Worm (Caenorhabditis elegans) whole organism, late embryonic: ENCODE data around the gene asna-1.
A peak's percentile ranks its signal among the peaks of the same experiment; 100 is the strongest.

Experiments
- C08G9.2 ChIP-seq: sonication (generic microtip); optimal IDR thresholded peaks from 2 replicates; lab custom pipeline; 2016; ENCODE audit warnings: mild to moderate bottlenecking, missing genetic modification characterization, moderate library complexity, missing compliant biosample characterization
- C38D4.7 ChIP-seq: fragments of 200-800 bp; sonication (Bioruptor generic); optimal IDR thresholded peaks from 2 replicates; lab custom pipeline; 2018; ENCODE audit warnings: mild to moderate bottlenecking, missing genetic modification characterization, moderate library complexity, missing compliant biosample characterization
- F13H6.1 ChIP-seq: sonication (generic microtip); optimal IDR thresholded peaks from 2 replicates; lab custom pipeline; 2016; ENCODE audit warnings: missing genetic modification characterization, missing compliant biosample characterization
- K09A11.1 ChIP-seq: sonication (generic microtip); optimal IDR thresholded peaks from 2 replicates; lab custom pipeline; 2017; ENCODE audit warnings: antibody characterized with exemption, mild to moderate bottlenecking, missing genetic modification characterization, missing compliant biosample characterization; ENCODE audit not compliant: insufficient read depth
- T23F11.4 ChIP-seq: fragments of 200-800 bp; sonication (Bioruptor generic); optimal IDR thresholded peaks from 2 replicates; lab custom pipeline; 2018; ENCODE audit warnings: mild to moderate bottlenecking, missing genetic modification characterization, missing compliant biosample characterization
- Y22D7AL.16 ChIP-seq: sonication (generic microtip); optimal IDR thresholded peaks from 2 replicates; lab custom pipeline; 2016; ENCODE audit warnings: missing genetic modification characterization, missing compliant biosample characterization
- ahr-1 ChIP-seq: sonication (generic microtip); optimal IDR thresholded peaks from 2 replicates; lab custom pipeline; 2016; ENCODE audit warnings: missing genetic modification characterization, missing compliant biosample characterization
- ama-1 ChIP-seq: fragments of 150-350 bp; optimal IDR thresholded peaks from 2 replicates; lab custom pipeline; 2014
- ceh-14 ChIP-seq: sonication (generic microtip); optimal IDR thresholded peaks from 2 replicates; lab custom pipeline; 2016; ENCODE audit warnings: missing genotype, missing genetic modification characterization, missing compliant biosample characterization
- ceh-18 ChIP-seq: sonication (generic microtip); optimal IDR thresholded peaks from 2 replicates; lab custom pipeline; 2016; ENCODE audit warnings: missing genetic modification characterization, missing compliant biosample characterization
- ceh-19 ChIP-seq: fragments of 200-800 bp; sonication (Bioruptor generic); optimal IDR thresholded peaks from 2 replicates; lab custom pipeline; 2018; ENCODE audit warnings: mild to moderate bottlenecking, missing genetic modification characterization, missing compliant biosample characterization
- ceh-2 ChIP-seq: sonication (generic microtip); optimal IDR thresholded peaks from 2 replicates; lab custom pipeline; 2016; ENCODE audit warnings: missing genotype, missing genetic modification characterization, missing compliant biosample characterization
- ceh-30 ChIP-seq: fragments of 150-350 bp; optimal IDR thresholded peaks from 2 replicates; lab custom pipeline; 2014; ENCODE audit warnings: missing biosample characterization, missing genetic modification characterization
- ceh-31 ChIP-seq: sonication (generic microtip); optimal IDR thresholded peaks from 2 replicates; lab custom pipeline; 2016; ENCODE audit warnings: missing genetic modification characterization, missing compliant biosample characterization
- ceh-34 ChIP-seq: sonication (generic microtip); optimal IDR thresholded peaks from 2 replicates; lab custom pipeline; 2016; ENCODE audit warnings: mild to moderate bottlenecking, missing genetic modification characterization, missing compliant biosample characterization
- ceh-48 ChIP-seq: sonication (generic microtip); optimal IDR thresholded peaks from 2 replicates; lab custom pipeline; 2016; ENCODE audit warnings: missing genetic modification characterization, inconsistent platforms, missing compliant biosample characterization
- ceh-6 ChIP-seq: fragments of 200-800 bp; sonication (Bioruptor generic); optimal IDR thresholded peaks from 2 replicates; lab custom pipeline; 2018; ENCODE audit warnings: mild to moderate bottlenecking, missing genetic modification characterization, missing compliant biosample characterization
- dmd-4 ChIP-seq: sonication (generic microtip); optimal IDR thresholded peaks from 2 replicates; lab custom pipeline; 2016; ENCODE audit warnings: borderline replicate concordance, missing genetic modification characterization, missing compliant biosample characterization
- ets-4 ChIP-seq: sonication (generic microtip); optimal IDR thresholded peaks from 2 replicates; lab custom pipeline; 2016; ENCODE audit warnings: missing genetic modification characterization, missing compliant biosample characterization
- eyg-1 ChIP-seq: sonication (generic microtip); optimal IDR thresholded peaks from 2 replicates; lab custom pipeline; 2016; ENCODE audit warnings: missing genotype, missing genetic modification characterization, missing compliant biosample characterization
- fkh-10 ChIP-seq: fragments of 150-350 bp; optimal IDR thresholded peaks from 2 replicates; lab custom pipeline; 2014; ENCODE audit warnings: missing biosample characterization, missing genetic modification reagents, missing genetic modification characterization
- fkh-6 ChIP-seq: sonication (generic microtip); optimal IDR thresholded peaks from 2 replicates; lab custom pipeline; 2016; ENCODE audit warnings: missing genetic modification characterization, missing compliant biosample characterization
- gmeb-2 ChIP-seq: sonication (generic microtip); optimal IDR thresholded peaks from 2 replicates; lab custom pipeline; 2016; ENCODE audit warnings: missing genetic modification characterization, inconsistent platforms, missing compliant biosample characterization
- hlh-13 ChIP-seq: fragments of 200-800 bp; sonication (Bioruptor generic); optimal IDR thresholded peaks from 2 replicates; lab custom pipeline; 2018; ENCODE audit warnings: mild to moderate bottlenecking, missing genetic modification characterization, missing compliant biosample characterization
- hlh-15 ChIP-seq: sonication (generic microtip); optimal IDR thresholded peaks from 2 replicates; lab custom pipeline; 2016; ENCODE audit warnings: missing genetic modification characterization, missing compliant biosample characterization
- hlh-6 ChIP-seq: sonication (generic microtip); optimal IDR thresholded peaks from 2 replicates; lab custom pipeline; 2016; ENCODE audit warnings: missing genotype, missing genetic modification characterization, missing compliant biosample characterization
- mec-3 ChIP-seq: sonication (generic microtip); optimal IDR thresholded peaks from 2 replicates; lab custom pipeline; 2016; ENCODE audit warnings: borderline replicate concordance, missing genetic modification characterization, missing compliant biosample characterization
- nfya-1 ChIP-seq: sonication (generic microtip); optimal IDR thresholded peaks from 2 replicates; lab custom pipeline; 2017; ENCODE audit warnings: missing genetic modification characterization, mild to moderate bottlenecking, missing compliant biosample characterization, antibody characterized with exemption, moderate library complexity
- nhr-11 ChIP-seq: fragments of 150-350 bp; optimal IDR thresholded peaks from 2 replicates; lab custom pipeline; 2014; ENCODE audit warnings: missing biosample characterization, missing genetic modification characterization
- nhr-232 ChIP-seq: sonication (generic microtip); optimal IDR thresholded peaks from 2 replicates; lab custom pipeline; 2016; ENCODE audit warnings: missing genetic modification characterization, missing compliant biosample characterization
- odd-2 ChIP-seq: sonication (generic microtip); optimal IDR thresholded peaks from 2 replicates; lab custom pipeline; 2017; ENCODE audit warnings: antibody characterized with exemption, mild to moderate bottlenecking, missing genetic modification characterization, missing compliant biosample characterization
- pat-9 ChIP-seq: fragments of 200-800 bp; sonication (Bioruptor generic); optimal IDR thresholded peaks from 2 replicates; lab custom pipeline; 2018; ENCODE audit warnings: mild to moderate bottlenecking, missing genetic modification characterization, moderate library complexity, missing compliant biosample characterization
- pha-2 ChIP-seq: sonication (generic microtip); optimal IDR thresholded peaks from 2 replicates; lab custom pipeline; 2017; ENCODE audit warnings: mild to moderate bottlenecking, missing genetic modification characterization, missing compliant biosample characterization
- pha-4 ChIP-seq: fragments of 150-350 bp; optimal IDR thresholded peaks from 2 replicates; lab custom pipeline; 2018; ENCODE audit warnings: missing biosample characterization, missing genetic modification reagents, missing genetic modification characterization
- ref-2 ChIP-seq: sonication (generic microtip); optimal IDR thresholded peaks from 2 replicates; lab custom pipeline; 2016; ENCODE audit warnings: missing genetic modification characterization, missing compliant biosample characterization
- rnt-1 ChIP-seq: sonication (generic microtip); optimal IDR thresholded peaks from 2 replicates; lab custom pipeline; 2016; ENCODE audit warnings: missing genetic modification characterization, missing compliant biosample characterization
- sdc-2 ChIP-seq: sonication (generic microtip); optimal IDR thresholded peaks from 2 replicates; lab custom pipeline; 2016; ENCODE audit warnings: missing genotype, missing genetic modification characterization, missing compliant biosample characterization
- sox-2 ChIP-seq: fragments of 200-800 bp; sonication (Bioruptor generic); IDR thresholded peaks from 2 replicates; pipeline ENCODE4 v1.3.6; 2022; ENCODE audit warnings: missing genetic modification reagents, missing genetic modification characterization, missing compliant biosample characterization
- syd-9 ChIP-seq: sonication (generic microtip); optimal IDR thresholded peaks from 2 replicates; lab custom pipeline; 2016; ENCODE audit warnings: mild to moderate bottlenecking, missing genetic modification characterization, moderate library complexity, missing compliant biosample characterization
- tbx-2 ChIP-seq: sonication (generic microtip); optimal IDR thresholded peaks from 2 replicates; lab custom pipeline; 2016; ENCODE audit warnings: missing genetic modification characterization, missing compliant biosample characterization
- tbx-7 ChIP-seq: sonication (generic microtip); optimal IDR thresholded peaks from 2 replicates; lab custom pipeline; 2016; ENCODE audit warnings: missing genotype, missing genetic modification characterization, missing compliant biosample characterization
- unc-55 ChIP-seq: sonication (generic microtip); optimal IDR thresholded peaks from 2 replicates; lab custom pipeline; 2017; ENCODE audit warnings: missing biosample characterization, missing genetic modification reagents, missing genetic modification characterization
- zip-5 ChIP-seq: sonication (generic microtip); optimal IDR thresholded peaks from 2 replicates; lab custom pipeline; 2016; ENCODE audit warnings: missing genetic modification characterization, missing compliant biosample characterization

The asna-1 gene

ce11 chrIII:8858482-8858881 is 36.4 kb upstream of the asna-1 start:
- TF ChIP-seq nhr-11 (no peak), sox-2 (no peak), C08G9.2 (tag; lab: Kevin White, UChicago) (no peak), tbx-7 (tag; lab: Kevin White, UChicago) (no peak), ceh-6 (GFP tag; lab: Kevin White, UChicago) (no peak)
- TF ChIP-seq, all 69 proteins: peak for 0

ce11 chrIII:8865294-8865766 is 29.6 kb upstream of the asna-1 start:
- peak; percentile 66 for TF ChIP-seq ets-4 (tag; lab: Kevin White, UChicago)
- TF ChIP-seq pat-9 (tag; lab: Kevin White, UChicago): peak; percentile 46
- peak; percentile 17 for TF ChIP-seq unc-55 (GFP tag; lab: Kevin White, UChicago)
- TF ChIP-seq fkh-6 (tag; lab: Kevin White, UChicago): peak; percentile 3
- TF ChIP-seq nhr-232 (tag; lab: Kevin White, UChicago): no peak
- peak; percentile 73 for TF ChIP-seq ref-2 (tag; lab: Kevin White, UChicago)
- peak; percentile 65 for TF ChIP-seq dmd-4
- TF ChIP-seq pha-4 (tag; lab: Kevin White, UChicago): no peak
- no peak for TF ChIP-seq ceh-48 (tag; lab: Kevin White, UChicago)
- TF ChIP-seq tbx-7 (tag; lab: Kevin White, UChicago): no peak
- TF ChIP-seq hlh-15 (tag; lab: Kevin White, UChicago): no peak
- TF ChIP-seq zip-5 (tag; lab: Kevin White, UChicago): no peak
- peak; percentile 43 for TF ChIP-seq eyg-1 (tag; lab: Kevin White, UChicago)
- peak; percentile 35 for TF ChIP-seq ceh-30 (tag; lab: Kevin White, UChicago)
- peak; percentile 88 for TF ChIP-seq ceh-18 (tag; lab: Kevin White, UChicago)
- TF ChIP-seq ceh-19: no peak
- peak; percentile 68 for TF ChIP-seq ceh-31 (tag; lab: Kevin White, UChicago)
- peak; percentile 6 for TF ChIP-seq mec-3 (tag; lab: Kevin White, UChicago)
- TF ChIP-seq gmeb-2 (tag; lab: Kevin White, UChicago): peak; percentile 10
- no peak for TF ChIP-seq ceh-2
- peak; percentile 36 for TF ChIP-seq C08G9.2 (tag; lab: Kevin White, UChicago)
- peak; percentile 10 for TF ChIP-seq C38D4.7
- peak; percentile 57 for TF ChIP-seq T23F11.4 (GFP tag; lab: Kevin White, UChicago)
- no peak for TF ChIP-seq K09A11.1
- TF ChIP-seq hlh-13: no peak
- TF ChIP-seq rnt-1 (tag; lab: Kevin White, UChicago): peak; percentile 78
- TF ChIP-seq ceh-14 (tag; lab: Kevin White, UChicago): peak; percentile 64
- TF ChIP-seq sox-2: no peak
- TF ChIP-seq syd-9 (tag; lab: Kevin White, UChicago): peak; percentile 51
- no peak for TF ChIP-seq odd-2 (tag; lab: Kevin White, UChicago)
- peak; percentile 13 for TF ChIP-seq ama-1 (lab: Kevin White, UChicago)
- peak; percentile 41 for TF ChIP-seq F13H6.1 (tag; lab: Kevin White, UChicago)
- TF ChIP-seq hlh-6 (tag; lab: Kevin White, UChicago): no peak
- TF ChIP-seq ceh-34 (tag; lab: Kevin White, UChicago): peak; percentile 72
- peak; percentile 73 for TF ChIP-seq tbx-2
- peak; percentile 54 for TF ChIP-seq ceh-6 (GFP tag; lab: Kevin White, UChicago)
- TF ChIP-seq Y22D7AL.16 (tag; lab: Kevin White, UChicago): no peak
- no peak for TF ChIP-seq pha-2 (tag; lab: Kevin White, UChicago)
- peak; percentile 15 for TF ChIP-seq nfya-1
- TF ChIP-seq ahr-1: no peak
- TF ChIP-seq fkh-10: no peak
- TF ChIP-seq sdc-2 (tag; lab: Kevin White, UChicago): peak; percentile 66
